Worm (Caenorhabditis elegans): ENCODE measurements around the gene T07F12.1.

The T07F12.1 gene

ce11 chrX:4893623-4894105 is at the start of gene T07F12.1:
T07F12.1 (plus strand) TSS chrX:4894055.
- no peak for TF ChIP-seq unc-62 (GFP tag; optimal IDR thresholded peaks at IDR 0.05)

- TF ChIP-seq unc-62 (GFP tag; optimal IDR thresholded peaks at IDR 0.05), result no peak
Measured at ce11 chrX:4844765-4845164, 49.1 kb upstream of the T07F12.1 start.

ce11 chrX:4853060-4853459 is 40.8 kb upstream of the T07F12.1 start, which contains the start of gene F39C12.1:
F39C12.1 (minus strand) TSS chrX:4853195.
- no peak for TF ChIP-seq unc-62 (GFP tag; optimal IDR thresholded peaks at IDR 0.05)

- TF ChIP-seq unc-62 (GFP tag; optimal IDR thresholded peaks at IDR 0.05), result no peak
Measured at ce11 chrX:4859582-4860095, 34.2 kb upstream of the T07F12.1 start, which contains the start of gene add-1. add-1 (minus strand) TSS chrX:4860045.

ce11 chrX:4861413-4861812 is 32.4 kb upstream of the T07F12.1 start:
- TF ChIP-seq unc-62 (GFP tag; optimal IDR thresholded peaks at IDR 0.05), result no peak

- no peak for TF ChIP-seq unc-62 (GFP tag; optimal IDR thresholded peaks at IDR 0.05)
Measured at ce11 chrX:4862062-4862461, 31.8 kb upstream of the T07F12.1 start.

- no peak for TF ChIP-seq unc-62 (GFP tag; optimal IDR thresholded peaks at IDR 0.05)
Measured at ce11 chrX:4864214-4864613, 29.6 kb upstream of the T07F12.1 start.

- TF ChIP-seq unc-62 (GFP tag; optimal IDR thresholded peaks at IDR 0.05), result no peak
Measured at ce11 chrX:4865798-4866197, 28.1 kb upstream of the T07F12.1 start, which contains the start of gene ntc-1. ntc-1 (plus strand) TSS chrX:4866098.

- no peak for TF ChIP-seq unc-62 (GFP tag; optimal IDR thresholded peaks at IDR 0.05)
Measured at ce11 chrX:4869627-4870026, 24.2 kb upstream of the T07F12.1 start.

ce11 chrX:4870683-4871082 is 23.2 kb upstream of the T07F12.1 start:
- TF ChIP-seq unc-62 (GFP tag; optimal IDR thresholded peaks at IDR 0.05), result no peak

ce11 chrX:4872758-4873157 is 21.1 kb upstream of the T07F12.1 start:
- no peak for TF ChIP-seq unc-62 (GFP tag; optimal IDR thresholded peaks at IDR 0.05)

ce11 chrX:4875296-4875695 is 18.6 kb upstream of the T07F12.1 start:
- TF ChIP-seq unc-62 (GFP tag; optimal IDR thresholded peaks at IDR 0.05), result no peak

ce11 chrX:4876904-4877303 is 17.0 kb upstream of the T07F12.1 start, which contains the start of gene tsp-14:
tsp-14 (minus strand) TSS chrX:4876965.
- no peak for TF ChIP-seq unc-62 (GFP tag; optimal IDR thresholded peaks at IDR 0.05)

- TF ChIP-seq unc-62 (GFP tag; optimal IDR thresholded peaks at IDR 0.05), result no peak
Measured at ce11 chrX:4879998-4880397, 13.9 kb upstream of the T07F12.1 start.

ce11 chrX:4881310-4881709 is 12.5 kb upstream of the T07F12.1 start:
- no peak for TF ChIP-seq unc-62 (GFP tag; optimal IDR thresholded peaks at IDR 0.05)

- TF ChIP-seq unc-62 (GFP tag; optimal IDR thresholded peaks at IDR 0.05), result no peak
Measured at ce11 chrX:4885651-4886050, 8.2 kb upstream of the T07F12.1 start, which contains the start of gene arrd-23. arrd-23 (plus strand) TSS chrX:4885951.

ce11 chrX:4890159-4890558 is 3.7 kb upstream of the T07F12.1 start, which contains the start of gene T07F12.2:
T07F12.2 (plus strand) TSS chrX:4890245.
- no peak for TF ChIP-seq unc-62 (GFP tag; optimal IDR thresholded peaks at IDR 0.05)

ce11 chrX:4895223-4895622 is 1.4 kb downstream of the T07F12.1 start:
- TF ChIP-seq unc-62 (GFP tag; optimal IDR thresholded peaks at IDR 0.05), result no peak

All from whole organism, dauer.